Fruit fly (Drosophila melanogaster) whole organism, adult: ENCODE results near the gene CG2772.

ENCODE experiments used
- CG11617 ChIP-seq: fragments of 200-800 bp; sonication (Bioruptor generic); optimal IDR thresholded peaks from 2 replicates; lab custom pipeline; 2017; ENCODE audit warnings: mild to moderate bottlenecking, missing biosample characterization, missing genetic modification reagents, missing genetic modification characterization
- CG14711 ChIP-seq: fragments of 200-800 bp; sonication (Bioruptor generic); optimal IDR thresholded peaks from 2 replicates; lab custom pipeline; 2018; ENCODE audit warnings: missing biosample characterization, mild to moderate bottlenecking, missing genetic modification characterization, moderate library complexity
- CG33017 ChIP-seq: fragments of 200-800 bp; sonication (Bioruptor generic); optimal IDR thresholded peaks from 2 replicates; lab custom pipeline; 2018; ENCODE audit warnings: missing biosample characterization, mild to moderate bottlenecking, missing genetic modification characterization, moderate library complexity
- CG7045 ChIP-seq: fragments of 200-800 bp; sonication (Bioruptor generic); optimal IDR thresholded peaks from 2 replicates; lab custom pipeline; 2017; ENCODE audit warnings: missing biosample characterization, mild to moderate bottlenecking, missing genetic modification characterization
- CG7101 ChIP-seq: fragments of 200-800 bp; sonication (Bioruptor generic); optimal IDR thresholded peaks from 2 replicates; lab custom pipeline; 2018; ENCODE audit warnings: missing biosample characterization, mild to moderate bottlenecking, missing genetic modification characterization, moderate library complexity
- Crg-1 ChIP-seq: fragments of 200-800 bp; sonication (Bioruptor generic); optimal IDR thresholded peaks from 2 replicates; lab custom pipeline; 2016; ENCODE audit warnings: missing biosample characterization, missing genetic modification characterization
- Hr96 ChIP-seq: fragments of 200-800 bp; sonication (Bioruptor generic); optimal IDR thresholded peaks from 2 replicates; lab custom pipeline; 2016; ENCODE audit warnings: missing biosample characterization, missing genetic modification characterization
- Mnt ChIP-seq: fragments of 200-800 bp; sonication (Bioruptor generic); optimal IDR thresholded peaks from 2 replicates; lab custom pipeline; 2016; ENCODE audit warnings: missing biosample characterization, mild to moderate bottlenecking, missing genetic modification characterization
- bab1 ChIP-seq: fragments of 200-800 bp; sonication (Bioruptor generic); optimal IDR thresholded peaks from 3 replicates; lab custom pipeline; 2019; ENCODE audit warnings: missing biosample characterization, mild to moderate bottlenecking, missing genetic modification characterization, moderate library complexity
- cic ChIP-seq: fragments of 200-800 bp; sonication (Bioruptor generic); optimal IDR thresholded peaks from 2 replicates; lab custom pipeline; 2017; ENCODE audit warnings: missing biosample characterization, mild to moderate bottlenecking, missing genetic modification characterization, moderate library complexity
- ovo ChIP-seq: fragments of 200-800 bp; sonication (Bioruptor generic); optimal IDR thresholded peaks from 2 replicates; lab custom pipeline; 2016; ENCODE audit warnings: missing biosample characterization, missing genetic modification characterization
- pad ChIP-seq: fragments of 200-800 bp; sonication (Bioruptor generic); optimal IDR thresholded peaks from 3 replicates; lab custom pipeline; 2017; ENCODE audit warnings: missing biosample characterization, missing genetic modification characterization, mild to moderate bottlenecking, moderate library complexity, missing genetic modification reagents
- tj ChIP-seq: fragments of 200-800 bp; sonication (Bioruptor generic); optimal IDR thresholded peaks from 3 replicates; lab custom pipeline; 2017; ENCODE audit warnings: missing biosample characterization, mild to moderate bottlenecking, missing genetic modification characterization, moderate library complexity
- toe ChIP-seq: fragments of 200-800 bp; sonication (Bioruptor generic); optimal IDR thresholded peaks from 2 replicates; lab custom pipeline; 2016; ENCODE audit warnings: missing biosample characterization, missing genetic modification characterization

- TF ChIP-seq CG11617 (GFP tag; lab: Kevin White, UChicago) (no peak), CG7101 (tag; lab: Kevin White, UChicago) (no peak), pad (GFP tag; lab: Kevin White, UChicago) (no peak), CG14711 (tag; lab: Kevin White, UChicago) (no peak), Hr96 (GFP tag; lab: Kevin White, UChicago) (no peak), tj (GFP tag; lab: Kevin White, UChicago) (no peak), toe (GFP tag; lab: Kevin White, UChicago) (no peak), cic (GFP tag; lab: Kevin White, UChicago) (no peak), bab1 (GFP tag; lab: Kevin White, UChicago) (no peak), Mnt (GFP tag; lab: Kevin White, UChicago) (no peak), CG7045 (GFP tag; lab: Kevin White, UChicago) (no peak), CG33017 (no peak), Crg-1 (GFP tag; lab: Kevin White, UChicago) (no peak), ovo (GFP tag; lab: Kevin White, UChicago) (no peak)
These were observed 1.0 kb upstream of the CG2772 start for dm6 chr2L:3444789-3445188.
